Worm (Caenorhabditis elegans) whole organism, L4 larva: ENCODE data around the gene C16D9.9.

Experiments used
- D1046.2 ChIP-seq: fragments of 200-800 bp; sonication (Bioruptor generic); IDR thresholded peaks from 2 replicates; pipeline ENCODE4 v1.3.6; 2022; ENCODE audit warnings: missing genetic modification characterization, missing compliant biosample characterization
- F37D6.2 ChIP-seq: sonication (generic microtip); optimal IDR thresholded peaks from 2 replicates; lab custom pipeline; 2016; ENCODE audit warnings: mild to moderate bottlenecking, missing genetic modification characterization, missing compliant biosample characterization
- F44E2.7 ChIP-seq: fragments of 200-800 bp; sonication (Bioruptor generic); IDR thresholded peaks from 2 replicates; pipeline ENCODE4 v2.1.2; 2022; ENCODE audit warnings: missing genetic modification characterization, missing compliant biosample characterization
- R02D3.7 ChIP-seq: fragments of 150-350 bp; sonication (generic microtip); optimal IDR thresholded peaks from 3 replicates; lab custom pipeline; 2014; ENCODE audit warnings: missing biosample characterization, missing genetic modification characterization
- T20F7.1 ChIP-seq: fragments of 200-800 bp; sonication (Bioruptor generic); optimal IDR thresholded peaks from 2 replicates; lab custom pipeline; 2018; ENCODE audit warnings: mild to moderate bottlenecking, missing genetic modification characterization, missing compliant biosample characterization
- T26A8.4 ChIP-seq: fragments of 200-800 bp; sonication (Bioruptor generic); IDR thresholded peaks from 2 replicates; pipeline ENCODE4 v1.3.6; 2022; ENCODE audit warnings: missing genetic modification characterization, missing compliant biosample characterization
- Y105C5A.15 ChIP-seq: fragments of 200-800 bp; sonication (Bioruptor generic); IDR thresholded peaks from 2 replicates; pipeline ENCODE4 v1.3.6; 2022; ENCODE audit warnings: missing genetic modification characterization, missing compliant biosample characterization
- ZK337.2 ChIP-seq: fragments of 200-800 bp; sonication (Bioruptor generic); IDR thresholded peaks from 2 replicates; pipeline ENCODE4 v1.3.6; 2022; ENCODE audit warnings: missing genetic modification reagents, missing genetic modification characterization, missing compliant biosample characterization
- ZK546.5 ChIP-seq, 2 experiments: sonication (generic microtip); optimal IDR thresholded peaks; 2 replicates each; lab custom pipeline; 2017; ENCODE audit warnings: missing biosample characterization in 2 of 2, missing genetic modification characterization in 2 of 2
- aha-1 ChIP-seq: fragments of 150-350 bp; peaks from one replicate; lab custom pipeline; 2014; ENCODE audit warnings: missing biosample characterization, missing genetic modification characterization
- ceh-32 ChIP-seq: sonication (generic microtip); optimal IDR thresholded peaks from 2 replicates; lab custom pipeline; 2016; ENCODE audit warnings: mild to moderate bottlenecking, missing genetic modification characterization, missing compliant biosample characterization; ENCODE audit not compliant: poor library complexity
- ceh-44 ChIP-seq: fragments of 200-800 bp; sonication (Bioruptor generic); IDR thresholded peaks from 2 replicates; pipeline ENCODE4 v1.3.6; 2022; ENCODE audit warnings: missing genetic modification reagents, missing genetic modification characterization, missing compliant biosample characterization
- ces-1 ChIP-seq: fragments of 150-350 bp; sonication (generic microtip); optimal IDR thresholded peaks from 4 replicates; lab custom pipeline; 2014; ENCODE audit warnings: missing biosample characterization, missing genetic modification reagents, missing genetic modification characterization
- cey-2 ChIP-seq: sonication (generic microtip); optimal IDR thresholded peaks from 3 replicates; lab custom pipeline; 2017; ENCODE audit warnings: missing genetic modification characterization, mild to moderate bottlenecking, missing compliant biosample characterization, antibody characterized with exemption, borderline replicate concordance; ENCODE audit not compliant: insufficient read depth
- ctbp-1 ChIP-seq: fragments of 200-800 bp; sonication (Bioruptor generic); IDR thresholded peaks from 2 replicates; pipeline ENCODE4 v1.3.6; 2022; ENCODE audit warnings: missing genetic modification reagents, missing genetic modification characterization, missing compliant biosample characterization
- daf-8 ChIP-seq: fragments of 200-800 bp; sonication (Bioruptor generic); IDR thresholded peaks from 2 replicates; pipeline ENCODE4 v1.3.6; 2022; ENCODE audit warnings: missing genetic modification characterization, missing compliant biosample characterization
- dpl-1 ChIP-seq: fragments of 150-350 bp; optimal IDR thresholded peaks from 2 replicates; lab custom pipeline; 2014; ENCODE audit warnings: missing biosample characterization, missing genetic modification reagents, missing genetic modification characterization
- egl-43 ChIP-seq: fragments of 200-800 bp; sonication (Bioruptor generic); IDR thresholded peaks from 2 replicates; pipeline ENCODE4 v1.3.6; 2022; ENCODE audit warnings: missing genetic modification reagents, missing genetic modification characterization, missing compliant biosample characterization
- fkh-10 ChIP-seq: fragments of 150-350 bp; optimal IDR thresholded peaks from 2 replicates; lab custom pipeline; 2014; ENCODE audit warnings: missing biosample characterization, missing genetic modification reagents, missing genetic modification characterization
- hlh-11 ChIP-seq: fragments of 200-800 bp; sonication (Bioruptor generic); optimal IDR thresholded peaks from 2 replicates; lab custom pipeline; 2018; ENCODE audit warnings: mild to moderate bottlenecking, missing genetic modification characterization, missing compliant biosample characterization
- hlh-30 ChIP-seq: sonication (generic microtip); optimal IDR thresholded peaks from 2 replicates; lab custom pipeline; 2017; ENCODE audit warnings: antibody characterized with exemption, mild to moderate bottlenecking, missing genetic modification characterization, missing compliant biosample characterization; ENCODE audit not compliant: insufficient read depth
- lin-29 ChIP-seq: fragments of 200-800 bp; sonication (Bioruptor generic); IDR thresholded peaks from 2 replicates; pipeline ENCODE4 v1.3.6; 2022; ENCODE audit warnings: missing genetic modification reagents, missing genetic modification characterization, missing compliant biosample characterization
- lin-38 ChIP-seq: fragments of 200-800 bp; sonication (Bioruptor generic); IDR thresholded peaks from 2 replicates; pipeline ENCODE4 v1.3.6; 2022; ENCODE audit warnings: missing genetic modification reagents, missing genetic modification characterization, missing compliant biosample characterization
- lsy-2 ChIP-seq, 2 experiments: fragments of 150-350 bp in 1 of 2; sonication (generic microtip) in 1 of 2; optimal IDR thresholded peaks; 2 replicates each; lab custom pipeline; 2014 to 2017; ENCODE audit warnings: missing biosample characterization in 2 of 2, missing genetic modification characterization in 2 of 2
- madf-9 ChIP-seq: fragments of 200-800 bp; sonication (Bioruptor generic); conservative IDR thresholded peaks from 2 replicates; pipeline ENCODE4 v1.3.6; 2022; ENCODE audit warnings: missing genetic modification reagents, missing genetic modification characterization, missing compliant biosample characterization
- mdt-29 ChIP-seq: fragments of 200-800 bp; sonication (Bioruptor generic); IDR thresholded peaks from 2 replicates; pipeline ENCODE4 v1.3.6; 2022; ENCODE audit warnings: missing genetic modification reagents, missing genetic modification characterization, missing compliant biosample characterization
- mes-2 ChIP-seq: sonication (generic microtip); optimal IDR thresholded peaks from 2 replicates; lab custom pipeline; 2016; ENCODE audit warnings: missing genotype, mild to moderate bottlenecking, missing genetic modification characterization, missing compliant biosample characterization; ENCODE audit not compliant: poor library complexity, severe bottlenecking
- mxl-2 ChIP-seq: fragments of 200-800 bp; sonication (Bioruptor generic); conservative IDR thresholded peaks from 2 replicates; pipeline ENCODE4 v1.3.6; 2022; ENCODE audit warnings: missing genetic modification reagents, missing genetic modification characterization, missing compliant biosample characterization
- nhr-25 ChIP-seq: sonication (generic microtip); optimal IDR thresholded peaks from 2 replicates; lab custom pipeline; 2017; ENCODE audit warnings: missing genetic modification characterization, mild to moderate bottlenecking, missing compliant biosample characterization, antibody characterized with exemption, moderate library complexity, borderline replicate concordance; ENCODE audit not compliant: insufficient read depth
- nhr-41 ChIP-seq: fragments of 200-800 bp; sonication (Bioruptor generic); IDR thresholded peaks from 2 replicates; pipeline ENCODE4 v1.3.6; 2022; ENCODE audit warnings: missing genetic modification reagents, missing genetic modification characterization, missing compliant biosample characterization
- nhr-42 ChIP-seq: fragments of 200-800 bp; sonication (Bioruptor generic); IDR thresholded peaks from 2 replicates; pipeline ENCODE4 v1.3.6; 2022; ENCODE audit warnings: missing genetic modification characterization, missing compliant biosample characterization
- nhr-48 ChIP-seq: sonication (generic microtip); optimal IDR thresholded peaks from 2 replicates; lab custom pipeline; 2016; ENCODE audit warnings: mild to moderate bottlenecking, missing genetic modification characterization, missing compliant biosample characterization
- nhr-76 ChIP-seq: fragments of 150-350 bp; optimal IDR thresholded peaks from 2 replicates; lab custom pipeline; 2014; ENCODE audit warnings: missing biosample characterization, missing genetic modification characterization
- pha-4 ChIP-seq, 2 experiments: fragments of 150-350 bp in 1 of 2; fragments of 200-800 bp in 1 of 2; sonication (Bioruptor generic) in 1 of 2; IDR thresholded peaks in 1 of 2; optimal IDR thresholded peaks in 1 of 2; 2 replicates each; pipeline versions ENCODE4 v1.3.6 to Lab custom; 2014 to 2022; ENCODE audit warnings: missing genetic modification characterization in 2 of 2, missing genetic modification reagents in 2 of 2, missing biosample characterization in 1 of 2, missing compliant biosample characterization in 1 of 2
- php-3 ChIP-seq: fragments of 200-800 bp; sonication (Bioruptor generic); IDR thresholded peaks from 2 replicates; pipeline ENCODE4 v1.3.6; 2022; ENCODE audit warnings: missing genetic modification reagents, missing genetic modification characterization, missing compliant biosample characterization
- sdz-12 ChIP-seq: fragments of 200-800 bp; sonication (Bioruptor generic); optimal IDR thresholded peaks from 2 replicates; lab custom pipeline; 2018; ENCODE audit warnings: mild to moderate bottlenecking, missing genetic modification characterization, missing compliant biosample characterization
- skn-1 ChIP-seq: fragments of 150-350 bp; optimal IDR thresholded peaks from 2 replicates; lab custom pipeline; 2014; ENCODE audit warnings: missing biosample characterization, missing genetic modification characterization
- snpc-1.2 ChIP-seq: fragments of 200-800 bp; sonication (Bioruptor generic); IDR thresholded peaks from 2 replicates; pipeline ENCODE4 v1.3.6; 2022; ENCODE audit warnings: missing genetic modification reagents, missing genetic modification characterization, missing compliant biosample characterization
- snpc-4 ChIP-seq: fragments of 150-350 bp; optimal IDR thresholded peaks from 2 replicates; lab custom pipeline; 2014; ENCODE audit warnings: missing biosample characterization, missing genetic modification characterization
- spr-1 ChIP-seq: sonication (generic microtip); optimal IDR thresholded peaks from 2 replicates; lab custom pipeline; 2016; ENCODE audit warnings: mild to moderate bottlenecking, missing genetic modification characterization, missing compliant biosample characterization
- tag-97 ChIP-seq: fragments of 200-800 bp; sonication (Bioruptor generic); IDR thresholded peaks from 2 replicates; pipeline ENCODE4 v1.3.6; 2022; ENCODE audit warnings: missing genetic modification characterization, missing compliant biosample characterization
- tra-1 ChIP-seq: fragments of 200-800 bp; sonication (Bioruptor generic); IDR thresholded peaks from 2 replicates; pipeline ENCODE4 v1.3.6; 2022; ENCODE audit warnings: missing genetic modification reagents, missing genetic modification characterization, missing compliant biosample characterization
- unc-130 ChIP-seq: sonication (generic microtip); optimal IDR thresholded peaks from 2 replicates; lab custom pipeline; 2016; ENCODE audit warnings: missing genetic modification reagents, missing genetic modification characterization, missing compliant biosample characterization
- unc-62 ChIP-seq, 3 experiments: fragments of 150-350 bp in 1 of 3; sonication (generic microtip); optimal IDR thresholded peaks in 2 of 3; peaks in 1 of 3; 1 replicate in 1 of 3; 2 replicates in 2 of 3; lab custom pipeline; 2014 to 2017; ENCODE audit warnings: missing biosample characterization in 3 of 3, missing genetic modification characterization in 3 of 3, missing genetic modification reagents in 3 of 3, missing genotype in 1 of 3
- zfp-3 ChIP-seq: fragments of 200-800 bp; sonication (Bioruptor generic); conservative IDR thresholded peaks from 2 replicates; pipeline ENCODE4 v1.3.6; 2022; ENCODE audit warnings: missing genetic modification reagents, missing genetic modification characterization, missing compliant biosample characterization
- zip-11 ChIP-seq: fragments of 200-800 bp; sonication (Bioruptor generic); IDR thresholded peaks from 2 replicates; pipeline ENCODE4 v1.3.6; 2022; ENCODE audit warnings: missing genetic modification characterization, missing compliant biosample characterization

C16D9.9 gene

ce11 chrV:8228712-8229119 is 35.3 kb upstream of the C16D9.9 start (continued):
- no peak for TF ChIP-seq R02D3.7
- TF ChIP-seq skn-1 (tag; lab: Kevin White, UChicago), result no peak
- TF ChIP-seq snpc-1.2 (GFP tag; lab: Robert Waterston, UW), result peak; percentile 92
- peak in 1 of 2 experiments; percentile 90 for TF ChIP-seq unc-62 (GFP tag; optimal IDR thresholded peaks at IDR 0.05 in 1 of 2; lab: Kevin White, UChicago)
- TF ChIP-seq unc-62 (tag; optimal IDR thresholded peaks at IDR 0.05; lab: Kevin White, UChicago), result no peak
- peak; percentile 70 for TF ChIP-seq mdt-29 (GFP tag; lab: Robert Waterston, UW)
- peak; percentile 90 for TF ChIP-seq mes-2 (tag; lab: Kevin White, UChicago)
- TF ChIP-seq dpl-1 (GFP tag; lab: Kevin White, UChicago), result peak; percentile 53
- TF ChIP-seq php-3 (GFP tag; lab: Robert Waterston, UW), result peak; percentile 73
- TF ChIP-seq sdz-12, result no peak
- TF ChIP-seq nhr-48 (tag; lab: Kevin White, UChicago), result peak; percentile 81
- no peak for TF ChIP-seq D1046.2 (GFP tag; lab: Robert Waterston, UW)
- TF ChIP-seq, all 104 proteins: peak for 59

DNA sequence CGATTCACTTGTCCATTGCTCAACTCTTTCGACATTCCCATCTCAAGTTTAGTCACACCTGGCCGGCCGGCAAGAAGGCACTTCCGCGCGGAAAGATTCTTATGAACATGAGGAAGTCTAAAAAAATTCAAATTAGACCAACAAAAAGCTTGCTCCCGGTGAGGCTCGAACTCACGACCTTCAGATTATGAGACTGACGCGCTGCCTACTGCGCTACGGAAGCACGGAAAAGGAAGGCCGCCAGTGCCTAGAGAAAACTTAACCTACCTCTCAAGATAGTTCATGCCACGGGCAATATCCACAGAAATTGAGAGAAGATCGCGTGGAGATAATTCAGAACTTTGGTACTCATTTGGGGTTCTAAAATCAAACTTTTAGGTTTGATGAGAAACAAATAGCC is 34.0 kb upstream of the C16D9.9 start:
- no peak for TF ChIP-seq zfp-3 (GFP tag; lab: Robert Waterston, UW)
- TF ChIP-seq unc-130, result no peak
- no peak for TF ChIP-seq mdt-29 (GFP tag; lab: Robert Waterston, UW)
- TF ChIP-seq pha-4 (GFP tag; IDR thresholded peaks at IDR 0.05; lab: Robert Waterston, UW), result no peak
- TF ChIP-seq pha-4 (tag; optimal IDR thresholded peaks at IDR 0.05; lab: Kevin White, UChicago), result no peak
- TF ChIP-seq skn-1 (tag; lab: Kevin White, UChicago), result no peak
- no peak for TF ChIP-seq fkh-10 (GFP tag; lab: Kevin White, UChicago)
- no peak for TF ChIP-seq nhr-76 (tag; lab: Kevin White, UChicago)
- no peak for TF ChIP-seq nhr-48 (tag; lab: Kevin White, UChicago)
- peak; percentile 0 for TF ChIP-seq hlh-30 (tag; lab: Kevin White, UChicago)
- peak; percentile 32; the same call in 1 of the 2 replicates for TF ChIP-seq snpc-1.2 (GFP tag; lab: Robert Waterston, UW)
- no peak for TF ChIP-seq spr-1 (tag; lab: Kevin White, UChicago)
- TF ChIP-seq ces-1 (GFP tag; lab: Kevin White, UChicago), result no peak
- TF ChIP-seq ZK546.5 (tag; optimal IDR thresholded peaks at IDR 0.05; lab: Kevin White, UChicago), result no peak
- no peak for TF ChIP-seq tag-97 (GFP tag; lab: Robert Waterston, UW)
- no peak for TF ChIP-seq daf-8
- no peak for TF ChIP-seq mxl-2 (GFP tag; lab: Robert Waterston, UW)
- TF ChIP-seq F37D6.2 (tag; lab: Kevin White, UChicago), result no peak
- TF ChIP-seq lin-38 (GFP tag; lab: Robert Waterston, UW), result no peak
- no peak for TF ChIP-seq hlh-11
- TF ChIP-seq zip-11 (GFP tag; lab: Robert Waterston, UW), result no peak
- TF ChIP-seq T26A8.4 (GFP tag; lab: Robert Waterston, UW), result peak; percentile 47; the same call in 1 of the 2 replicates
- 0 out of 2 replicates have a peak, but pooled peaks have one; percentile 54 for TF ChIP-seq tra-1 (GFP tag; lab: Robert Waterston, UW)
- TF ChIP-seq nhr-41 (GFP tag; lab: Robert Waterston, UW), result no peak
- peak; percentile 55 for TF ChIP-seq snpc-4 (tag; lab: Kevin White, UChicago)
- TF ChIP-seq unc-62 (GFP tag; optimal IDR thresholded peaks at IDR 0.05 in 1 of 2; lab: Kevin White, UChicago), result no peak
- no peak for TF ChIP-seq unc-62 (tag; optimal IDR thresholded peaks at IDR 0.05; lab: Kevin White, UChicago)
- no peak for TF ChIP-seq lin-29 (GFP tag; lab: Robert Waterston, UW)
- no peak for TF ChIP-seq T20F7.1
- TF ChIP-seq F44E2.7 (GFP tag; lab: Robert Waterston, UW), result no peak
- no peak for TF ChIP-seq nhr-42 (GFP tag; lab: Robert Waterston, UW)
- peak; percentile 54 for TF ChIP-seq aha-1 (tag; lab: Kevin White, UChicago)
- no peak for TF ChIP-seq cey-2 (tag; lab: Kevin White, UChicago)
- TF ChIP-seq ZK337.2 (GFP tag; lab: Robert Waterston, UW), result peak; percentile 26; the same call in 1 of the 2 replicates
- no peak for TF ChIP-seq lsy-2 (tag; optimal IDR thresholded peaks at IDR 0.05; lab: Kevin White, UChicago)
- TF ChIP-seq Y105C5A.15, result no peak
- TF ChIP-seq madf-9 (GFP tag; lab: Robert Waterston, UW), result 0 out of 2 replicates have a peak, but pooled peaks have one; percentile 35
- no peak for TF ChIP-seq ctbp-1 (GFP tag; lab: Robert Waterston, UW)
- TF ChIP-seq ceh-32 (tag; lab: Kevin White, UChicago), result no peak
- no peak for TF ChIP-seq sdz-12
- no peak for TF ChIP-seq nhr-25 (tag; lab: Kevin White, UChicago)
- TF ChIP-seq ceh-44, result peak; percentile 53; the same call in 1 of the 2 replicates
- peak; percentile 75 for TF ChIP-seq egl-43 (GFP tag; lab: Robert Waterston, UW)
